Worm (Caenorhabditis elegans): ENCODE measurements around the gene F47D12.3.

DNA sequence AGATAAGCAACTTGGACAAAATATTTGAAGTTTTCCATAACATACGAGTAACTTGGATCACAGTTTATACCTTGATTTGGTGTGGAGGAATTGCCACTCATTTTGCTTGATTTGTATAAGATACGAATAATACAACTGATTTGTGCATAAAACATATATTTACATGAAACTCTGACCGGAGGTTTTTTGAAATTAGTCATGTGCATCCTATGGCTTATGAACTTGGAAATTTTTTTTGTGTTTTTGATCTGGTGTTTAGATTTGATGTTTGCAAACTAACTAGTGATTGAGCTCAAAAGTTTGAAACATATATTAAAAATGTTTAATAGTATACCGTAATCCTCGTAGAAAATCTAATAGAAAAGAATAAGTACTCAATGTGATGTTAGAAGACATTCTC is 43.5 kb upstream of the F47D12.3 start, which contains the start of gene srg-8:
- TF ChIP-seq fkh-10 (GFP tag; optimal IDR thresholded peaks at IDR 0.05), result no peak
- TF ChIP-seq mdl-1 (tag; optimal IDR thresholded peaks at IDR 0.05), result no peak
- TF ChIP-seq ces-1 (GFP tag; optimal IDR thresholded peaks at IDR 0.05), result no peak
- TF ChIP-seq zip-11 (GFP tag; IDR thresholded peaks at IDR 0.05), result no peak
- no peak for TF ChIP-seq nhr-25 (tag; optimal IDR thresholded peaks at IDR 0.05; ENCODE audit: borderline replicate concordance, insufficient read depth)
- TF ChIP-seq dpl-1 (GFP tag; optimal IDR thresholded peaks at IDR 0.05), result no peak
- no peak for TF ChIP-seq skn-1 (tag; optimal IDR thresholded peaks at IDR 0.05)
- no peak for TF ChIP-seq aly-2 (tag; optimal IDR thresholded peaks at IDR 0.05)
- TF ChIP-seq tra-1 (GFP tag; IDR thresholded peaks at IDR 0.05), result no peak
- TF ChIP-seq F37D6.2 (tag; optimal IDR thresholded peaks at IDR 0.05), result no peak
- TF ChIP-seq unc-39 (tag; optimal IDR thresholded peaks at IDR 0.05), result no peak
- TF ChIP-seq F44E2.7 (GFP tag; IDR thresholded peaks at IDR 0.05), result no peak

All from whole organism, L4 larva.